Worm (Caenorhabditis elegans): ENCODE data around the gene T10B5.8.

T10B5.8 gene

DNA sequence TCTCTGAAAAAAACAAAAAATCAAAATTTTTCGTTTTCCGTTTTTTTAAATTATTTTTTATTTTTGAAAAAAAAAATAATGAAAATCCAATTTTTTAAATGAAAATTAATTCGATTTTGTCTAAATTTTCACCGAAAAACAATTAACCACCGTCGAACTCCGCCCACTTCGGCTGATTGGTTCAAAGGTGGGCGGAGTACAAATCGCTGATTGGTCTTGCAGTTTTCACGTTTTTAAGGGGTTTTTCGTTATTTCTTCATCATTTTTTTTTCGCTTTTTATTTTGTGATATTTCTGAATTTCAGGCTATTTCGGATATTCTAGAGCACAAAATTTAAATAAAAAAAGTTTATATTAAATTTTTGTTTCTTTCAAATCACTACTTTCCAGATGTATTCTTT is 23.2 kb downstream of the T10B5.8 start:
- TF ChIP-seq elt-2 (tag; optimal IDR thresholded peaks at IDR 0.05) (no peak), nfya-1 (tag; optimal IDR thresholded peaks at IDR 0.05) (peak; percentile 86), ceh-48 (tag; optimal IDR thresholded peaks at IDR 0.05) (no peak)

- TF ChIP-seq ceh-19 (GFP tag; optimal IDR thresholded peaks at IDR 0.05) = no peak
- no peak for TF ChIP-seq ceh-31 (tag; optimal IDR thresholded peaks at IDR 0.05)
- TF ChIP-seq hlh-30 (tag; optimal IDR thresholded peaks at IDR 0.05; ENCODE audit: insufficient read depth) = no peak
- TF ChIP-seq ref-2 (tag; optimal IDR thresholded peaks at IDR 0.05) = no peak
- no peak for TF ChIP-seq ceh-30 (tag; optimal IDR thresholded peaks at IDR 0.05)
- no peak for TF ChIP-seq pha-4 (tag; optimal IDR thresholded peaks at IDR 0.05)
- TF ChIP-seq elt-2 (tag; optimal IDR thresholded peaks at IDR 0.05) = no peak
- no peak for TF ChIP-seq fax-1 (tag; optimal IDR thresholded peaks at IDR 0.05)
- no peak for TF ChIP-seq syd-9 (tag; optimal IDR thresholded peaks at IDR 0.05)
- TF ChIP-seq tbx-2 (tag; optimal IDR thresholded peaks at IDR 0.05) = no peak
- no peak for TF ChIP-seq npax-4 (tag; optimal IDR thresholded peaks at IDR 0.05)
- TF ChIP-seq nhr-11 (tag; optimal IDR thresholded peaks at IDR 0.05) = no peak
- no peak for TF ChIP-seq unc-3 (GFP tag; conservative IDR thresholded peaks at IDR 0.05)
- TF ChIP-seq unc-3 (tag; optimal IDR thresholded peaks at IDR 0.05) = no peak
Observed at ce11 chrV:1868025-1868424, 26.2 kb downstream of the T10B5.8 start.

DNA sequence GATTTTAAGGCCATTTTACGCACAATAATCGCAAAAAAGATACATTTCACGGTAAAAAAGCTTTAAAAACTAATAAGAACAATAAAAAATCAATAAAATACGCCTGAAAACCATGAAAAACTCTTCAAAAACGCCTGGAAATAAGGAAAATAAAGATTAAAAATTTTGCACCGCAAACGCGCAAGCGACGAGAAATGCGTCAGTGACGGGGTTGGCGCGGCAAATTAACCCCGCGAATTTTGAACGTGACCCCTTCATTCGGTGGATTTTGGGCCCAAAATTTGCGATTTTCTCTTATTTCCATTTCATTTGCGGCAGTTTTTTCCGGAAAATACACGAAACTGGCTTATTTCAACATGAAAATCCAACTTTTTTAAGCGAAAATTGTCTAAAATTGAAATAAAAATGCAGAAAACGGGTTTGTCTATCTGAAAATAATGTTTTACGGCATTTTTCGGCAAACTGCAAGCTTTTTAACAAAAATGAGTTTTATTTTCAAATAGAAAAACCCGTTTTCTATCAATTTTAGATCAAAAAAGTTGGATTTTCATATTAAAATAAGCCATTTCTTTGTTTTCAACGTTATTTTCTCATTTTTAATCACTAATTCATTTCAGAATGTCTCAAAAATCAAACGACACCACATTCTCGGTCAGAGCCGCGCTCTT is 26.9 kb downstream of the T10B5.8 start, which contains the start of gene knl-3:
Gene knl-3 (plus strand): TSS at position 618 of the 668 bp plus-strand sequence.
- TF ChIP-seq hlh-13 (GFP tag; optimal IDR thresholded peaks at IDR 0.05) = peak; percentile 51
- peak; percentile 31 for TF ChIP-seq C38D4.7 (GFP tag; optimal IDR thresholded peaks at IDR 0.05)
- TF ChIP-seq C08G9.2 (tag; optimal IDR thresholded peaks at IDR 0.05) = peak; percentile 51
- TF ChIP-seq ceh-9 (tag; optimal IDR thresholded peaks at IDR 0.05) = no peak
- TF ChIP-seq K02D7.2 (tag; optimal IDR thresholded peaks at IDR 0.05) = peak; percentile 52
- peak; percentile 49 for TF ChIP-seq ceh-18 (tag; optimal IDR thresholded peaks at IDR 0.05)
- TF ChIP-seq K09A11.1 (tag; optimal IDR thresholded peaks at IDR 0.05; ENCODE audit: insufficient read depth) = no peak
- peak; percentile 62 for TF ChIP-seq gmeb-2 (tag; optimal IDR thresholded peaks at IDR 0.05)
- TF ChIP-seq ttx-3 (tag; optimal IDR thresholded peaks at IDR 0.05) = peak; percentile 31
- TF ChIP-seq ceh-22 (tag; optimal IDR thresholded peaks at IDR 0.05) = no peak
- peak; percentile 63 for TF ChIP-seq ceh-19 (GFP tag; optimal IDR thresholded peaks at IDR 0.05)
- no peak for TF ChIP-seq F13H6.1 (tag; optimal IDR thresholded peaks at IDR 0.05)
- peak; percentile 38 for TF ChIP-seq che-1 (tag; optimal IDR thresholded peaks at IDR 0.05)
- peak; percentile 53 for TF ChIP-seq madf-2 (tag; optimal IDR thresholded peaks at IDR 0.05)
- peak; percentile 68 for TF ChIP-seq ceh-48 (tag; optimal IDR thresholded peaks at IDR 0.05)
- no peak for TF ChIP-seq pag-3 (tag; optimal IDR thresholded peaks at IDR 0.05; ENCODE audit: borderline replicate concordance)
- TF ChIP-seq syd-9 (tag; optimal IDR thresholded peaks at IDR 0.05) = peak; percentile 45
- TF ChIP-seq ahr-1 (tag; optimal IDR thresholded peaks at IDR 0.05) = peak; percentile 12
- TF ChIP-seq pha-2 (tag; optimal IDR thresholded peaks at IDR 0.05) = peak; percentile 66
- TF ChIP-seq ceh-34 (tag; optimal IDR thresholded peaks at IDR 0.05) = peak; percentile 68
- TF ChIP-seq pqm-1 (tag; optimal IDR thresholded peaks at IDR 0.05) = no peak
- peak; percentile 7 for TF ChIP-seq ets-4 (tag; optimal IDR thresholded peaks at IDR 0.05)
- TF ChIP-seq ceh-30 (tag; optimal IDR thresholded peaks at IDR 0.05) = peak; percentile 67
- TF ChIP-seq unc-55 (GFP tag; optimal IDR thresholded peaks at IDR 0.05) = peak; percentile 26
- TF ChIP-seq mec-3 (tag; optimal IDR thresholded peaks at IDR 0.05; ENCODE audit: borderline replicate concordance) = no peak
- 0 out of 2 replicates have a peak, but pooled peaks have one; percentile 31 for TF ChIP-seq unc-3 (GFP tag; conservative IDR thresholded peaks at IDR 0.05)
- TF ChIP-seq unc-3 (tag; optimal IDR thresholded peaks at IDR 0.05) = peak; percentile 67
- peak; percentile 61 for TF ChIP-seq ref-2 (tag; optimal IDR thresholded peaks at IDR 0.05)
- TF ChIP-seq pax-1 (tag; optimal IDR thresholded peaks at IDR 0.05) = peak; percentile 59
- peak; percentile 37 for TF ChIP-seq fax-1 (tag; optimal IDR thresholded peaks at IDR 0.05)
- TF ChIP-seq unc-86 (tag; optimal IDR thresholded peaks at IDR 0.05) = peak; percentile 67
- TF ChIP-seq npax-4 (tag; optimal IDR thresholded peaks at IDR 0.05) = no peak
- peak; percentile 12 for TF ChIP-seq fkh-6 (tag; optimal IDR thresholded peaks at IDR 0.05)
- TF ChIP-seq dmd-4 (tag; optimal IDR thresholded peaks at IDR 0.05; ENCODE audit: borderline replicate concordance) = no peak
- peak; percentile 47 for TF ChIP-seq hlh-30 (tag; optimal IDR thresholded peaks at IDR 0.05; ENCODE audit: insufficient read depth)
- peak; percentile 30 for TF ChIP-seq sdc-2 (tag; optimal IDR thresholded peaks at IDR 0.05)
- no peak for TF ChIP-seq tbx-7 (tag; optimal IDR thresholded peaks at IDR 0.05)
- peak; percentile 53 for TF ChIP-seq rnt-1 (tag; optimal IDR thresholded peaks at IDR 0.05)
- peak; percentile 70 for TF ChIP-seq ceh-2 (tag; optimal IDR thresholded peaks at IDR 0.05)
- peak; percentile 83 for TF ChIP-seq nfya-1 (tag; optimal IDR thresholded peaks at IDR 0.05)
- TF ChIP-seq sox-2 (GFP tag; IDR thresholded peaks at IDR 0.05) = no peak

Measured in whole organism, late embryonic.